Worm (Caenorhabditis elegans) whole organism, L4 larva: ENCODE measurements around the gene Y43F8B.17.
A peak's percentile ranks its signal among the peaks of the same experiment; 100 is the strongest.

Experiments
- F26F4.8 ChIP-seq: fragments of 200-800 bp; sonication (Bioruptor generic); conservative IDR thresholded peaks from 2 replicates; pipeline ENCODE4 v1.3.6; 2022; ENCODE audit warnings: missing genetic modification characterization, missing compliant biosample characterization
- F37D6.2 ChIP-seq: sonication (generic microtip); optimal IDR thresholded peaks from 2 replicates; lab custom pipeline; 2016; ENCODE audit warnings: mild to moderate bottlenecking, missing genetic modification characterization, missing compliant biosample characterization
- F44E2.7 ChIP-seq: fragments of 200-800 bp; sonication (Bioruptor generic); IDR thresholded peaks from 2 replicates; pipeline ENCODE4 v2.1.2; 2022; ENCODE audit warnings: missing genetic modification characterization, missing compliant biosample characterization
- F49E8.2 ChIP-seq: sonication (generic microtip); optimal IDR thresholded peaks from 2 replicates; lab custom pipeline; 2016; ENCODE audit warnings: missing compliant biosample characterization, mild to moderate bottlenecking, missing genetic modification characterization, borderline replicate concordance
- R02D3.7 ChIP-seq: fragments of 150-350 bp; sonication (generic microtip); optimal IDR thresholded peaks from 3 replicates; lab custom pipeline; 2014; ENCODE audit warnings: missing biosample characterization, missing genetic modification characterization
- T26A8.4 ChIP-seq: fragments of 200-800 bp; sonication (Bioruptor generic); IDR thresholded peaks from 2 replicates; pipeline ENCODE4 v1.3.6; 2022; ENCODE audit warnings: missing genetic modification characterization, missing compliant biosample characterization
- Y105C5A.15 ChIP-seq: fragments of 200-800 bp; sonication (Bioruptor generic); IDR thresholded peaks from 2 replicates; pipeline ENCODE4 v1.3.6; 2022; ENCODE audit warnings: missing genetic modification characterization, missing compliant biosample characterization
- Y48G9A.11 ChIP-seq: fragments of 200-800 bp; sonication (Bioruptor generic); IDR thresholded peaks from 2 replicates; pipeline ENCODE4 v1.3.6; 2022; ENCODE audit warnings: missing genetic modification reagents, missing genetic modification characterization, missing compliant biosample characterization
- ZK546.5 ChIP-seq, 2 experiments: sonication (generic microtip); optimal IDR thresholded peaks; 2 replicates each; lab custom pipeline; 2017; ENCODE audit warnings: missing biosample characterization in 2 of 2, missing genetic modification characterization in 2 of 2
- aly-2 ChIP-seq: sonication (generic microtip); optimal IDR thresholded peaks from 2 replicates; lab custom pipeline; 2018; ENCODE audit warnings: missing biosample characterization, missing genetic modification characterization
- ceh-28 ChIP-seq: fragments of 150-350 bp; optimal IDR thresholded peaks from 2 replicates; lab custom pipeline; 2014; ENCODE audit warnings: missing biosample characterization, missing genetic modification reagents, missing genetic modification characterization
- ceh-44 ChIP-seq: fragments of 200-800 bp; sonication (Bioruptor generic); IDR thresholded peaks from 2 replicates; pipeline ENCODE4 v1.3.6; 2022; ENCODE audit warnings: missing genetic modification reagents, missing genetic modification characterization, missing compliant biosample characterization
- ceh-62 ChIP-seq: sonication (generic microtip); optimal IDR thresholded peaks from 2 replicates; lab custom pipeline; 2017; ENCODE audit warnings: missing biosample characterization, missing genetic modification characterization
- ces-1 ChIP-seq: fragments of 150-350 bp; sonication (generic microtip); optimal IDR thresholded peaks from 4 replicates; lab custom pipeline; 2014; ENCODE audit warnings: missing biosample characterization, missing genetic modification reagents, missing genetic modification characterization
- ctbp-1 ChIP-seq: fragments of 200-800 bp; sonication (Bioruptor generic); IDR thresholded peaks from 2 replicates; pipeline ENCODE4 v1.3.6; 2022; ENCODE audit warnings: missing genetic modification reagents, missing genetic modification characterization, missing compliant biosample characterization
- daf-12 ChIP-seq: fragments of 150-350 bp; optimal IDR thresholded peaks from 2 replicates; lab custom pipeline; 2014; ENCODE audit warnings: missing biosample characterization, missing genetic modification reagents, missing genetic modification characterization
- daf-16 ChIP-seq, 3 experiments: sonication (generic microtip); optimal IDR thresholded peaks; 2 replicates each; lab custom pipeline; 2016 to 2017; ENCODE audit warnings: missing genetic modification characterization in 3 of 3, missing genetic modification reagents in 3 of 3, mild to moderate bottlenecking in 2 of 3, missing compliant biosample characterization in 2 of 3, missing biosample characterization in 1 of 3, moderate library complexity in 1 of 3
- dmd-6 ChIP-seq: fragments of 200-800 bp; sonication (Bioruptor generic); IDR thresholded peaks from 2 replicates; pipeline ENCODE4 v1.3.6; 2022; ENCODE audit warnings: missing genetic modification reagents, missing genetic modification characterization, missing compliant biosample characterization
- egl-27 ChIP-seq: sonication (generic microtip); optimal IDR thresholded peaks from 3 replicates; lab custom pipeline; 2017; ENCODE audit warnings: missing biosample characterization, missing genetic modification reagents, missing genetic modification characterization
- egl-43 ChIP-seq: fragments of 200-800 bp; sonication (Bioruptor generic); IDR thresholded peaks from 2 replicates; pipeline ENCODE4 v1.3.6; 2022; ENCODE audit warnings: missing genetic modification reagents, missing genetic modification characterization, missing compliant biosample characterization
- hif-1 ChIP-seq, 2 experiments: sonication (generic microtip); optimal IDR thresholded peaks; 2 replicates each; lab custom pipeline; 2016 to 2017; ENCODE audit warnings: missing compliant biosample characterization in 2 of 2, missing genetic modification characterization in 2 of 2, missing genetic modification reagents in 2 of 2, missing genotype in 2 of 2, mild to moderate bottlenecking in 1 of 2
- hlh-30 ChIP-seq: sonication (generic microtip); optimal IDR thresholded peaks from 2 replicates; lab custom pipeline; 2017; ENCODE audit warnings: antibody characterized with exemption, mild to moderate bottlenecking, missing genetic modification characterization, missing compliant biosample characterization; ENCODE audit not compliant: insufficient read depth
- jun-1 ChIP-seq: fragments of 150-350 bp; optimal IDR thresholded peaks from 2 replicates; lab custom pipeline; 2014; ENCODE audit warnings: missing biosample characterization, missing genetic modification reagents, missing genetic modification characterization
- lin-29 ChIP-seq: fragments of 200-800 bp; sonication (Bioruptor generic); IDR thresholded peaks from 2 replicates; pipeline ENCODE4 v1.3.6; 2022; ENCODE audit warnings: missing genetic modification reagents, missing genetic modification characterization, missing compliant biosample characterization
- lin-38 ChIP-seq: fragments of 200-800 bp; sonication (Bioruptor generic); IDR thresholded peaks from 2 replicates; pipeline ENCODE4 v1.3.6; 2022; ENCODE audit warnings: missing genetic modification reagents, missing genetic modification characterization, missing compliant biosample characterization
- lin-39 ChIP-seq: fragments of 150-350 bp; optimal IDR thresholded peaks from 2 replicates; lab custom pipeline; 2014; ENCODE audit warnings: missing biosample characterization, missing genetic modification reagents, missing genetic modification characterization
- lir-3 ChIP-seq: sonication (generic microtip); optimal IDR thresholded peaks from 2 replicates; lab custom pipeline; 2016; ENCODE audit warnings: mild to moderate bottlenecking, missing genetic modification characterization, missing compliant biosample characterization
- lsy-2 ChIP-seq, 2 experiments: fragments of 150-350 bp in 1 of 2; sonication (generic microtip) in 1 of 2; optimal IDR thresholded peaks; 2 replicates each; lab custom pipeline; 2014 to 2017; ENCODE audit warnings: missing biosample characterization in 2 of 2, missing genetic modification characterization in 2 of 2
- madf-5 ChIP-seq, 2 experiments: fragments of 200-800 bp; sonication (Bioruptor generic); IDR thresholded peaks; 2 replicates each; pipeline ENCODE4 v1.3.6; 2022; ENCODE audit warnings: missing compliant biosample characterization in 2 of 2, missing genetic modification characterization in 2 of 2
- madf-9 ChIP-seq: fragments of 200-800 bp; sonication (Bioruptor generic); conservative IDR thresholded peaks from 2 replicates; pipeline ENCODE4 v1.3.6; 2022; ENCODE audit warnings: missing genetic modification reagents, missing genetic modification characterization, missing compliant biosample characterization
- mep-1 ChIP-seq: fragments of 150-350 bp; sonication (generic microtip); optimal IDR thresholded peaks from 3 replicates; lab custom pipeline; 2014; ENCODE audit warnings: missing biosample characterization, missing genetic modification characterization
- mxl-3 ChIP-seq: fragments of 200-800 bp; sonication (Bioruptor generic); optimal IDR thresholded peaks from 2 replicates; lab custom pipeline; 2018; ENCODE audit warnings: mild to moderate bottlenecking, missing genetic modification characterization, missing compliant biosample characterization
- nhr-10 ChIP-seq: fragments of 150-350 bp; optimal IDR thresholded peaks from 2 replicates; lab custom pipeline; 2014; ENCODE audit warnings: missing biosample characterization, missing genetic modification characterization
- nhr-28 ChIP-seq: fragments of 150-350 bp; optimal IDR thresholded peaks from 2 replicates; lab custom pipeline; 2014; ENCODE audit warnings: missing biosample characterization, missing genetic modification characterization
- nhr-42 ChIP-seq: fragments of 200-800 bp; sonication (Bioruptor generic); IDR thresholded peaks from 2 replicates; pipeline ENCODE4 v1.3.6; 2022; ENCODE audit warnings: missing genetic modification characterization, missing compliant biosample characterization
- nhr-6 ChIP-seq: fragments of 150-350 bp; optimal IDR thresholded peaks from 2 replicates; lab custom pipeline; 2014; ENCODE audit warnings: missing biosample characterization, missing genetic modification characterization
- pha-4 ChIP-seq, 2 experiments: fragments of 150-350 bp in 1 of 2; fragments of 200-800 bp in 1 of 2; sonication (Bioruptor generic) in 1 of 2; IDR thresholded peaks in 1 of 2; optimal IDR thresholded peaks in 1 of 2; 2 replicates each; pipeline versions ENCODE4 v1.3.6 to Lab custom; 2014 to 2022; ENCODE audit warnings: missing genetic modification characterization in 2 of 2, missing genetic modification reagents in 2 of 2, missing biosample characterization in 1 of 2, missing compliant biosample characterization in 1 of 2
- php-3 ChIP-seq: fragments of 200-800 bp; sonication (Bioruptor generic); IDR thresholded peaks from 2 replicates; pipeline ENCODE4 v1.3.6; 2022; ENCODE audit warnings: missing genetic modification reagents, missing genetic modification characterization, missing compliant biosample characterization
- pqm-1 ChIP-seq: sonication (generic microtip); optimal IDR thresholded peaks from 2 replicates; lab custom pipeline; 2017; ENCODE audit warnings: missing biosample characterization, missing genetic modification characterization
- saeg-2 ChIP-seq: fragments of 200-800 bp; sonication (Bioruptor generic); IDR thresholded peaks from 2 replicates; pipeline ENCODE4 v1.3.6; 2022; ENCODE audit warnings: missing genetic modification reagents, missing genetic modification characterization, missing compliant biosample characterization
- sdz-12 ChIP-seq: fragments of 200-800 bp; sonication (Bioruptor generic); optimal IDR thresholded peaks from 2 replicates; lab custom pipeline; 2018; ENCODE audit warnings: mild to moderate bottlenecking, missing genetic modification characterization, missing compliant biosample characterization
- skn-1 ChIP-seq: fragments of 150-350 bp; optimal IDR thresholded peaks from 2 replicates; lab custom pipeline; 2014; ENCODE audit warnings: missing biosample characterization, missing genetic modification characterization
- snpc-1.2 ChIP-seq: fragments of 200-800 bp; sonication (Bioruptor generic); IDR thresholded peaks from 2 replicates; pipeline ENCODE4 v1.3.6; 2022; ENCODE audit warnings: missing genetic modification reagents, missing genetic modification characterization, missing compliant biosample characterization
- spr-1 ChIP-seq: sonication (generic microtip); optimal IDR thresholded peaks from 2 replicates; lab custom pipeline; 2016; ENCODE audit warnings: mild to moderate bottlenecking, missing genetic modification characterization, missing compliant biosample characterization
- spr-3 ChIP-seq: fragments of 200-800 bp; sonication (Bioruptor generic); optimal IDR thresholded peaks from 2 replicates; lab custom pipeline; 2018; ENCODE audit warnings: mild to moderate bottlenecking, missing genetic modification characterization, missing compliant biosample characterization
- tag-97 ChIP-seq: fragments of 200-800 bp; sonication (Bioruptor generic); IDR thresholded peaks from 2 replicates; pipeline ENCODE4 v1.3.6; 2022; ENCODE audit warnings: missing genetic modification characterization, missing compliant biosample characterization
- unc-39 ChIP-seq: sonication (generic microtip); optimal IDR thresholded peaks from 2 replicates; lab custom pipeline; 2017; ENCODE audit warnings: missing biosample characterization, missing genetic modification characterization
- zfp-2 ChIP-seq: sonication (generic microtip); optimal IDR thresholded peaks from 2 replicates; lab custom pipeline; 2016; ENCODE audit warnings: mild to moderate bottlenecking, missing genetic modification characterization, missing compliant biosample characterization
- ztf-7 ChIP-seq: fragments of 150-350 bp; optimal IDR thresholded peaks from 2 replicates; lab custom pipeline; 2014; ENCODE audit warnings: missing biosample characterization, missing genetic modification characterization

The Y43F8B.17 gene

ce11 chrV:19522551-19523137 lies 38.1 kb downstream of the Y43F8B.17 start (continued):
- TF ChIP-seq T26A8.4 (GFP tag; lab: Robert Waterston, UW) (peak; percentile 88), lin-39 (tag; lab: Kevin White, UChicago) (no peak), egl-27 (tag; lab: Kevin White, UChicago) (no peak), ceh-28 (tag; lab: Kevin White, UChicago) (no peak), mep-1 (tag; lab: Kevin White, UChicago) (peak; percentile 94), unc-39 (tag; lab: Kevin White, UChicago) (no peak), lin-29 (GFP tag; lab: Robert Waterston, UW) (0 out of 2 replicates have a peak, but pooled peaks have one; percentile 58), daf-16 (GFP tag; optimal IDR thresholded peaks at IDR 0.05; lab: Kevin White, UChicago) (no peak), daf-16 (tag; optimal IDR thresholded peaks at IDR 0.05; lab: Kevin White, UChicago) (peak; percentile 65), egl-43 (GFP tag; lab: Robert Waterston, UW) (peak; percentile 79; the same call in 1 of the 2 replicates), nhr-28 (tag; lab: Kevin White, UChicago) (peak; percentile 77), F49E8.2 (tag; lab: Kevin White, UChicago) (no peak), sdz-12 (GFP tag; lab: Kevin White, UChicago) (peak; percentile 63), ceh-44 (GFP tag; lab: Robert Waterston, UW) (no peak), php-3 (GFP tag; lab: Robert Waterston, UW) (peak; percentile 79), pqm-1 (no peak), ZK546.5 (tag; optimal IDR thresholded peaks at IDR 0.05; lab: Kevin White, UChicago) (no peak), saeg-2 (peak; percentile 91), F44E2.7 (GFP tag; lab: Robert Waterston, UW) (no peak), mxl-3 (GFP tag; lab: Kevin White, UChicago) (peak; percentile 84), lin-38 (GFP tag; lab: Robert Waterston, UW) (peak; percentile 57), dmd-6 (GFP tag; lab: Robert Waterston, UW) (peak; percentile 95), nhr-10 (peak; percentile 80), R02D3.7 (no peak), Y48G9A.11 (GFP tag; lab: Robert Waterston, UW) (peak; percentile 9; the same call in 1 of the 2 replicates), pha-4 (GFP tag; IDR thresholded peaks at IDR 0.05; lab: Robert Waterston, UW) (peak; percentile 23; the same call in 1 of the 2 replicates), pha-4 (tag; optimal IDR thresholded peaks at IDR 0.05; lab: Kevin White, UChicago) (no peak), tag-97 (GFP tag; lab: Robert Waterston, UW) (no peak), daf-12 (tag; lab: Kevin White, UChicago) (no peak), spr-3 (GFP tag; lab: Kevin White, UChicago) (peak; percentile 72), jun-1 (tag; lab: Kevin White, UChicago) (peak; percentile 70), ctbp-1 (GFP tag; lab: Robert Waterston, UW) (peak; percentile 93), ztf-7 (tag; lab: Kevin White, UChicago) (peak; percentile 21), lir-3 (tag; lab: Kevin White, UChicago) (no peak), nhr-6 (tag; lab: Kevin White, UChicago) (peak; percentile 83), skn-1 (tag; lab: Kevin White, UChicago) (no peak), madf-9 (GFP tag; lab: Robert Waterston, UW) (peak; percentile 51; the same call in 1 of the 2 replicates), hlh-30 (tag; lab: Kevin White, UChicago) (peak; percentile 88), F26F4.8 (GFP tag; lab: Robert Waterston, UW) (no peak), ces-1 (GFP tag; lab: Kevin White, UChicago) (no peak), Y105C5A.15 (GFP tag; lab: Robert Waterston, UW) (no peak), nhr-42 (peak; percentile 69), madf-5 (GFP tag; IDR thresholded peaks at IDR 0.05; lab: Robert Waterston, UW) (0 out of 4 replicates have a peak, but pooled peaks have one; percentile 20 to 34), lsy-2 (tag; optimal IDR thresholded peaks at IDR 0.05; lab: Kevin White, UChicago) (peak; percentile 84 to 88), spr-1 (peak; percentile 55), hif-1 (tag; optimal IDR thresholded peaks at IDR 0.05; lab: Kevin White, UChicago) (peak in 1 of 2 experiments; percentile 81), zfp-2 (tag; lab: Kevin White, UChicago) (peak; percentile 53), ceh-62 (tag; lab: Kevin White, UChicago) (no peak), snpc-1.2 (GFP tag; lab: Robert Waterston, UW) (peak; percentile 35), F37D6.2 (tag; lab: Kevin White, UChicago) (peak; percentile 60), aly-2 (tag; lab: Kevin White, UChicago) (no peak)
